Worm (Caenorhabditis elegans): ENCODE measurements around the gene str-176.

DNA sequence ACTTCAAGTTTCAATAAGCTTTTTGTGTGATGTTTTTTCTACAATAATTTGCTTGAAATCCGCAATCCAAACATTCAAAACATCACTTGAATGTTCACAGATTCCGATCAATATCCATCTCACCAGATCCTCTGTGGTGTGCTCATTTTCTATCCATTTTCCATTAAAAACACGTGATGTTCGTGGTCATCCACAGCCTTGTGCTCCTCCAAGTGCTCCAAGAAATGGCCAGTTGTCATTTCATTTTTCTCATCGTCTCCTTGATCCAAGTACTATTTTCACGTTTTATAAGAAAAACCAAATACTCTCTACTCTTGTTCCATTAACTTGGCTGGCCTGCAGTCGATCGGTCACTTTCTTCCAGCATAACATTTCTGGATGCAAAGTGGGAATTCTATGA, 12.6 kb upstream of the str-176 start:
- TF ChIP-seq nhr-237 (tag; optimal IDR thresholded peaks at IDR 0.05): no peak
- TF ChIP-seq gmeb-1 (tag; optimal IDR thresholded peaks at IDR 0.05): no peak
- TF ChIP-seq sem-4 (tag; optimal IDR thresholded peaks at IDR 0.05): no peak
- TF ChIP-seq lin-39 (tag; optimal IDR thresholded peaks at IDR 0.05): no peak
- TF ChIP-seq nhr-25 (tag; optimal IDR thresholded peaks at IDR 0.05): no peak
- no peak for TF ChIP-seq zag-1 (tag; optimal IDR thresholded peaks at IDR 0.05)
- TF ChIP-seq snpc-4 (tag; optimal IDR thresholded peaks at IDR 0.05): no peak

All from whole organism, L2 larva.